Worm (Caenorhabditis elegans) whole organism, young adult: Measurements from ENCODE around the gene C50H2.7.

ENCODE experiments used
- B0336.3 ChIP-seq: fragments of 200-800 bp; sonication (Bioruptor generic); IDR thresholded peaks from 2 replicates; pipeline ENCODE4 v1.3.6; 2022; ENCODE audit warnings: missing genetic modification characterization, missing compliant biosample characterization
- C17E4.6 ChIP-seq: fragments of 200-800 bp; sonication (Bioruptor generic); IDR thresholded peaks from 2 replicates; pipeline ENCODE4 v1.3.6; 2022; ENCODE audit warnings: missing genetic modification reagents, missing genetic modification characterization, missing compliant biosample characterization
- D2030.7 ChIP-seq: fragments of 200-800 bp; sonication (Bioruptor generic); IDR thresholded peaks from 2 replicates; pipeline ENCODE4 v1.3.6; 2022; ENCODE audit warnings: missing genetic modification reagents, missing genetic modification characterization, missing compliant biosample characterization
- F22D6.2 ChIP-seq: sonication (generic microtip); optimal IDR thresholded peaks from 2 replicates; lab custom pipeline; 2016; ENCODE audit warnings: mild to moderate bottlenecking, missing genetic modification characterization, missing compliant biosample characterization
- F23B12.7 ChIP-seq: sonication (generic microtip); optimal IDR thresholded peaks from 2 replicates; lab custom pipeline; 2017; ENCODE audit warnings: missing genetic modification characterization, mild to moderate bottlenecking, missing compliant biosample characterization, antibody characterized with exemption, moderate library complexity; ENCODE audit not compliant: insufficient read depth
- F33H1.4 ChIP-seq: fragments of 200-800 bp; sonication (Bioruptor generic); IDR thresholded peaks from 2 replicates; pipeline ENCODE4 v1.3.6; 2022; ENCODE audit warnings: missing genetic modification reagents, missing genetic modification characterization, missing compliant biosample characterization
- F49E8.2 ChIP-seq: sonication (generic microtip); optimal IDR thresholded peaks from 3 replicates; lab custom pipeline; 2017; ENCODE audit warnings: missing genetic modification characterization, mild to moderate bottlenecking, missing compliant biosample characterization, antibody characterized with exemption, moderate library complexity; ENCODE audit not compliant: insufficient read depth
- F52B5.7 ChIP-seq: sonication (generic microtip); optimal IDR thresholded peaks from 2 replicates; lab custom pipeline; 2016; ENCODE audit warnings: mild to moderate bottlenecking, missing genetic modification characterization, missing compliant biosample characterization
- F55B11.4 ChIP-seq: sonication (generic microtip); optimal IDR thresholded peaks from 2 replicates; lab custom pipeline; 2016; ENCODE audit warnings: missing compliant biosample characterization, missing genetic modification characterization, borderline replicate concordance; ENCODE audit not compliant: insufficient read depth
- K11D2.4 ChIP-seq: fragments of 200-800 bp; sonication (Bioruptor generic); IDR thresholded peaks from 2 replicates; pipeline ENCODE4 v1.3.6; 2022; ENCODE audit warnings: missing genetic modification reagents, missing genetic modification characterization, missing compliant biosample characterization
- K12H6.12 ChIP-seq: fragments of 200-800 bp; sonication (Bioruptor generic); optimal IDR thresholded peaks from 2 replicates; lab custom pipeline; 2018; ENCODE audit warnings: mild to moderate bottlenecking, missing genetic modification characterization, missing compliant biosample characterization
- T26A5.8 ChIP-seq: sonication (generic microtip); optimal IDR thresholded peaks from 2 replicates; lab custom pipeline; 2016; ENCODE audit warnings: missing genetic modification characterization, missing compliant biosample characterization
- Y53G8AR.9 ChIP-seq: fragments of 200-800 bp; sonication (Bioruptor generic); conservative IDR thresholded peaks from 2 replicates; pipeline ENCODE4 v1.3.6; 2022; ENCODE audit warnings: missing genetic modification reagents, missing genetic modification characterization, missing compliant biosample characterization
- akir-1 ChIP-seq: fragments of 200-800 bp; sonication (Bioruptor generic); optimal IDR thresholded peaks from 2 replicates; lab custom pipeline; 2018; ENCODE audit warnings: mild to moderate bottlenecking, missing genetic modification characterization, moderate library complexity, missing compliant biosample characterization
- aptf-2 ChIP-seq: fragments of 200-800 bp; sonication (Bioruptor generic); conservative IDR thresholded peaks from 2 replicates; pipeline ENCODE4 v1.3.6; 2022; ENCODE audit warnings: missing genetic modification reagents, missing genetic modification characterization, missing compliant biosample characterization
- aptf-3 ChIP-seq: fragments of 200-800 bp; sonication (Bioruptor generic); IDR thresholded peaks from 2 replicates; pipeline ENCODE4 v1.3.6; 2022; ENCODE audit warnings: missing genetic modification characterization, missing compliant biosample characterization
- athp-1 ChIP-seq: sonication (generic microtip); optimal IDR thresholded peaks from 2 replicates; lab custom pipeline; 2017; ENCODE audit warnings: mild to moderate bottlenecking, missing genetic modification characterization, missing compliant biosample characterization
- attf-5 ChIP-seq: fragments of 200-800 bp; sonication (Bioruptor generic); optimal IDR thresholded peaks from 2 replicates; lab custom pipeline; 2018; ENCODE audit warnings: mild to moderate bottlenecking, missing genetic modification characterization, missing compliant biosample characterization
- bed-1 ChIP-seq: fragments of 200-800 bp; sonication (Bioruptor generic); IDR thresholded peaks from 2 replicates; pipeline ENCODE4 v1.3.6; 2022; ENCODE audit warnings: missing genetic modification reagents, missing genetic modification characterization, missing compliant biosample characterization
- bed-2 ChIP-seq: fragments of 200-800 bp; sonication (Bioruptor generic); IDR thresholded peaks from 2 replicates; pipeline ENCODE4 v1.3.6; 2022; ENCODE audit warnings: missing genetic modification reagents, missing genetic modification characterization, missing compliant biosample characterization
- ccch-3 ChIP-seq: fragments of 200-800 bp; sonication (Bioruptor generic); optimal IDR thresholded peaks from 2 replicates; lab custom pipeline; 2018; ENCODE audit warnings: mild to moderate bottlenecking, missing genetic modification characterization, missing compliant biosample characterization
- ceh-91 ChIP-seq: fragments of 200-800 bp; sonication (Bioruptor generic); IDR thresholded peaks from 2 replicates; pipeline ENCODE4 v1.3.6; 2022; ENCODE audit warnings: missing genetic modification reagents, missing genetic modification characterization, missing compliant biosample characterization
- die-1 ChIP-seq: sonication (generic microtip); optimal IDR thresholded peaks from 2 replicates; lab custom pipeline; 2016; ENCODE audit warnings: missing genotype, mild to moderate bottlenecking, missing genetic modification characterization, missing compliant biosample characterization
- ekl-4 ChIP-seq: fragments of 200-800 bp; sonication (Bioruptor generic); IDR thresholded peaks from 2 replicates; pipeline ENCODE4 v1.3.6; 2022; ENCODE audit warnings: missing genetic modification reagents, missing genetic modification characterization, missing compliant biosample characterization
- fkh-3 ChIP-seq: sonication (generic microtip); optimal IDR thresholded peaks from 2 replicates; lab custom pipeline; 2016; ENCODE audit warnings: mild to moderate bottlenecking, missing genetic modification characterization, missing compliant biosample characterization
- hlh-26 ChIP-seq: fragments of 200-800 bp; sonication (Bioruptor generic); conservative IDR thresholded peaks from 2 replicates; pipeline ENCODE4 v1.3.6; 2022; ENCODE audit warnings: missing genetic modification reagents, missing genetic modification characterization, missing compliant biosample characterization
- hrde-1 ChIP-seq: sonication (generic microtip); optimal IDR thresholded peaks from 2 replicates; lab custom pipeline; 2016; ENCODE audit warnings: missing genetic modification characterization, mild to moderate bottlenecking, missing compliant biosample characterization, moderate library complexity, missing genotype, missing genetic modification reagents, borderline replicate concordance
- let-526 ChIP-seq: fragments of 200-800 bp; sonication (Bioruptor generic); IDR thresholded peaks from 2 replicates; pipeline ENCODE4 v1.3.6; 2022; ENCODE audit warnings: missing genetic modification reagents, missing genetic modification characterization, missing compliant biosample characterization
- let-607 ChIP-seq, 2 experiments: fragments of 200-800 bp in 1 of 2; sonication (Bioruptor generic) in 1 of 2; sonication (generic microtip) in 1 of 2; optimal IDR thresholded peaks; 2 replicates each; lab custom pipeline; 2016 to 2018; ENCODE audit warnings: mild to moderate bottlenecking in 2 of 2, missing compliant biosample characterization in 2 of 2, missing genetic modification characterization in 2 of 2, moderate library complexity in 2 of 2, missing genotype in 1 of 2
- lin-40 ChIP-seq: sonication (generic microtip); optimal IDR thresholded peaks from 2 replicates; lab custom pipeline; 2016; ENCODE audit warnings: missing genetic modification characterization, mild to moderate bottlenecking, missing compliant biosample characterization, missing genotype, missing genetic modification reagents
- lsl-1 ChIP-seq: fragments of 200-800 bp; sonication (Bioruptor generic); optimal IDR thresholded peaks from 2 replicates; lab custom pipeline; 2018; ENCODE audit warnings: mild to moderate bottlenecking, missing genetic modification characterization, moderate library complexity, missing compliant biosample characterization
- nfya-2 ChIP-seq: fragments of 200-800 bp; sonication (Bioruptor generic); IDR thresholded peaks from 2 replicates; pipeline ENCODE4 v1.3.6; 2022; ENCODE audit warnings: missing genetic modification reagents, missing genetic modification characterization, missing compliant biosample characterization
- nhr-80 ChIP-seq: sonication (generic microtip); optimal IDR thresholded peaks from 2 replicates; lab custom pipeline; 2016; ENCODE audit warnings: missing genetic modification characterization, missing compliant biosample characterization
- pbrm-1 ChIP-seq: fragments of 200-800 bp; sonication (Bioruptor generic); IDR thresholded peaks from 2 replicates; pipeline ENCODE4 v1.3.6; 2022; ENCODE audit warnings: missing genetic modification reagents, missing genetic modification characterization, missing compliant biosample characterization
- rcor-1 ChIP-seq: fragments of 200-800 bp; sonication (Bioruptor generic); IDR thresholded peaks from 2 replicates; pipeline ENCODE4 v1.3.6; 2022; ENCODE audit warnings: missing genetic modification reagents, missing genetic modification characterization, missing compliant biosample characterization
- rec-8 ChIP-seq, 2 experiments: sonication (generic microtip); optimal IDR thresholded peaks; 2 replicates each; lab custom pipeline; 2016; ENCODE audit warnings: mild to moderate bottlenecking in 2 of 2, missing genetic modification characterization in 2 of 2, missing genetic modification reagents in 2 of 2, missing genotype in 2 of 2, missing biosample characterization in 1 of 2, missing compliant biosample characterization in 1 of 2, moderate library complexity in 1 of 2
- sea-2 ChIP-seq: fragments of 200-800 bp; sonication (Bioruptor generic); IDR thresholded peaks from 2 replicates; pipeline ENCODE4 v1.3.6; 2022; ENCODE audit warnings: missing genetic modification characterization, missing compliant biosample characterization
- snpc-4 ChIP-seq, 5 experiments: fragments of 150-350 bp in 1 of 5; sonication (generic microtip) in 4 of 5; optimal IDR thresholded peaks; 2 replicates each; lab custom pipeline; 2014 to 2018; ENCODE audit warnings: missing genetic modification characterization in 5 of 5, missing biosample characterization in 3 of 5, antibody characterized with exemption in 2 of 5, mild to moderate bottlenecking in 2 of 5, missing compliant biosample characterization in 2 of 5, missing genotype in 2 of 5, moderate library complexity in 2 of 5, missing genetic modification reagents in 1 of 5
- somi-1 ChIP-seq: fragments of 200-800 bp; sonication (Bioruptor generic); optimal IDR thresholded peaks from 2 replicates; lab custom pipeline; 2018; ENCODE audit warnings: mild to moderate bottlenecking, missing genetic modification characterization, missing compliant biosample characterization
- tbp1 ChIP-seq: fragments of 200-800 bp; sonication (Bioruptor generic); optimal IDR thresholded peaks from 2 replicates; lab custom pipeline; 2018; ENCODE audit warnings: mild to moderate bottlenecking, missing genetic modification characterization, missing compliant biosample characterization
- tbx-9 ChIP-seq: sonication (generic microtip); optimal IDR thresholded peaks from 2 replicates; lab custom pipeline; 2016; ENCODE audit warnings: borderline replicate concordance, missing genetic modification characterization, inconsistent platforms, missing compliant biosample characterization
- unc-130 ChIP-seq: sonication (generic microtip); optimal IDR thresholded peaks from 2 replicates; lab custom pipeline; 2016; ENCODE audit warnings: missing genetic modification reagents, missing genetic modification characterization, missing compliant biosample characterization
- unc-62 ChIP-seq: fragments of 150-350 bp; optimal IDR thresholded peaks from 2 replicates; lab custom pipeline; 2014; ENCODE audit warnings: missing biosample characterization, missing genetic modification reagents, missing genetic modification characterization
- ztf-3 ChIP-seq: fragments of 200-800 bp; sonication (Bioruptor generic); optimal IDR thresholded peaks from 2 replicates; lab custom pipeline; 2018; ENCODE audit warnings: mild to moderate bottlenecking, missing genetic modification characterization, missing compliant biosample characterization
- ztf-6 ChIP-seq: fragments of 200-800 bp; sonication (Bioruptor generic); IDR thresholded peaks from 2 replicates; pipeline ENCODE4 v1.3.6; 2022; ENCODE audit warnings: missing genetic modification reagents, missing genetic modification characterization, missing compliant biosample characterization

The C50H2.7 gene

DNA sequence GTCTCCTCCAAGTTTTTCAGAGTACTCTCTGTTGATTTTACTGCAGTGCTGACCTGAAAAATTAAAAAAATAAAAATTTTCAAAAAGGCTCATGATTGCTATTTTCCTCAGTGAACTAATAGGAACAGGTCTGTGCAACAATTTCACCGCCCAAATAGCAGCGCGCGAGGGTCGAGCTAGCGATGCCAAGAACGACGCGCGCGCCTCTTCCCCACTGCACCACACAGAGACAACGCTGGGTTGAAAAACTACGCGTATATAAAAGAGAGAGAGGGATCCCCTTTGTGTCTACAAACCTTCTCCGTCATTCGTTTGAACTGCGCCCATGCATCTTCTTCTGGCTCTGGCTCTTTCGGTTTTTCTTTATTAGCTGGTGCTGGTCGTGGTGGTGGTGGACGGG lies 47.5 kb downstream of the C50H2.7 start (continued):
- TF ChIP-seq K12H6.12 (tag; lab: Kevin White, UChicago), result peak; percentile 80
- TF ChIP-seq ekl-4 (GFP tag; lab: Robert Waterston, UW), result peak; percentile 82
- peak; percentile 85 for TF ChIP-seq attf-5
- TF ChIP-seq sea-2, result peak; percentile 74; the same call in 1 of the 2 replicates
- 0 out of 2 replicates have a peak, but pooled peaks have one; percentile 44 for TF ChIP-seq aptf-2 (GFP tag; lab: Robert Waterston, UW)
- TF ChIP-seq F52B5.7 (tag; lab: Kevin White, UChicago), result peak; percentile 91
- 0 out of 2 replicates have a peak, but pooled peaks have one; percentile 64 for TF ChIP-seq aptf-3 (GFP tag; lab: Robert Waterston, UW)
- TF ChIP-seq B0336.3 (GFP tag; lab: Robert Waterston, UW), result peak; percentile 86
- peak; percentile 70 for TF ChIP-seq tbx-9 (tag; lab: Kevin White, UChicago)
- no peak for TF ChIP-seq unc-62 (GFP tag; lab: Kevin White, UChicago)
- TF ChIP-seq F55B11.4 (tag; lab: Kevin White, UChicago), result no peak
- TF ChIP-seq snpc-4 (GFP tag; optimal IDR thresholded peaks at IDR 0.05; lab: Kevin White, UChicago), result peak; percentile 87
- peak in 3 of 4 experiments; percentile 72 to 78 (median 74) for TF ChIP-seq snpc-4 (tag; optimal IDR thresholded peaks at IDR 0.05; lab: Kevin White, UChicago)
- peak; percentile 36 for TF ChIP-seq F22D6.2
- TF ChIP-seq lsl-1 (GFP tag; lab: Kevin White, UChicago), result peak; percentile 53
- peak; percentile 88 to 96 for TF ChIP-seq rec-8 (tag; optimal IDR thresholded peaks at IDR 0.05; lab: Kevin White, UChicago)
- no peak for TF ChIP-seq nfya-2 (GFP tag; lab: Robert Waterston, UW)
- TF ChIP-seq Y53G8AR.9 (GFP tag; lab: Robert Waterston, UW), result 0 out of 2 replicates have a peak, but pooled peaks have one; percentile 35
- TF ChIP-seq tbp1 (GFP tag; lab: Kevin White, UChicago), result peak; percentile 99
- TF ChIP-seq F33H1.4, result 0 out of 2 replicates have a peak, but pooled peaks have one; percentile 33
- peak; percentile 97 for TF ChIP-seq die-1 (tag; lab: Kevin White, UChicago)
- peak; percentile 77 for TF ChIP-seq lin-40 (tag; lab: Kevin White, UChicago)
- TF ChIP-seq F23B12.7 (tag; lab: Kevin White, UChicago), result peak; percentile 94
- TF ChIP-seq ztf-3 (GFP tag; lab: Kevin White, UChicago), result peak; percentile 35
- TF ChIP-seq T26A5.8, result peak; percentile 81
- TF ChIP-seq ceh-91, result no peak; the same call in 1 of the 2 replicates
- TF ChIP-seq D2030.7 (GFP tag; lab: Robert Waterston, UW), result peak; percentile 58
- peak; percentile 76 for TF ChIP-seq unc-130 (GFP tag; lab: Kevin White, UChicago)
- TF ChIP-seq rcor-1 (GFP tag; lab: Robert Waterston, UW), result peak; percentile 69
- TF ChIP-seq somi-1 (GFP tag; lab: Kevin White, UChicago), result peak; percentile 85
- 0 out of 2 replicates have a peak, but pooled peaks have one; percentile 34 for TF ChIP-seq let-526 (GFP tag; lab: Robert Waterston, UW)
- TF ChIP-seq K11D2.4 (GFP tag; lab: Robert Waterston, UW), result peak; percentile 43; the same call in 1 of the 2 replicates
- TF ChIP-seq fkh-3 (tag; lab: Kevin White, UChicago), result peak; percentile 94
- TF ChIP-seq pbrm-1 (GFP tag; lab: Robert Waterston, UW), result peak; percentile 59; the same call in 1 of the 2 replicates
- TF ChIP-seq let-607 (tag; optimal IDR thresholded peaks at IDR 0.05; lab: Kevin White, UChicago), result peak; percentile 62 to 73
- peak; percentile 94 for TF ChIP-seq bed-1 (GFP tag; lab: Robert Waterston, UW)
- TF ChIP-seq hlh-26 (GFP tag; lab: Robert Waterston, UW), result 0 out of 2 replicates have a peak, but pooled peaks have one; percentile 27
- peak; percentile 71 for TF ChIP-seq F49E8.2 (tag; lab: Kevin White, UChicago)
- peak; percentile 49 for TF ChIP-seq ccch-3 (GFP tag; lab: Kevin White, UChicago)
- TF ChIP-seq nhr-80, result peak; percentile 56
- TF ChIP-seq ztf-6, result peak; percentile 56; the same call in 1 of the 2 replicates
- TF ChIP-seq athp-1 (tag; lab: Kevin White, UChicago), result peak; percentile 95
- TF ChIP-seq akir-1, result peak; percentile 64
- peak; percentile 72; the same call in 1 of the 2 replicates for TF ChIP-seq C17E4.6 (GFP tag; lab: Robert Waterston, UW)
- TF ChIP-seq bed-2, result no peak
- peak; percentile 86 for TF ChIP-seq hrde-1
